Fruit fly (Drosophila melanogaster): ENCODE measurements around the gene CG31296.

dm6 chr3R:15507760-15508159 is 23.5 kb downstream of the CG31296 start:
- TF ChIP-seq Blimp-1 (GFP tag; optimal IDR thresholded peaks at IDR 0.05) (no peak), CG6792 (GFP tag; optimal IDR thresholded peaks at IDR 0.05) (no peak), Eip75B (GFP tag; optimal IDR thresholded peaks at IDR 0.05) (no peak)
